Worm (Caenorhabditis elegans): ENCODE results near the gene fbxb-34.

ce11 chrII:608341-608740, 20.7 kb downstream of the fbxb-34 start, which contains the start of gene W04H10.6:
- TF ChIP-seq unc-39 (tag; optimal IDR thresholded peaks at IDR 0.05) (no peak), fkh-10 (GFP tag; optimal IDR thresholded peaks at IDR 0.05) (no peak)
